Worm (Caenorhabditis elegans) whole organism, L4/young adult: ENCODE measurements around the gene clec-173.

Experiments
- W03F9.2 ChIP-seq: fragments of 150-350 bp; optimal IDR thresholded peaks from 2 replicates; lab custom pipeline; 2014; ENCODE audit warnings: missing biosample characterization, missing genetic modification characterization
- him-1 ChIP-seq: sonication (generic microtip); optimal IDR thresholded peaks from 2 replicates; lab custom pipeline; 2016; ENCODE audit warnings: missing genotype, missing genetic modification reagents, missing genetic modification characterization, missing compliant biosample characterization

DNA sequence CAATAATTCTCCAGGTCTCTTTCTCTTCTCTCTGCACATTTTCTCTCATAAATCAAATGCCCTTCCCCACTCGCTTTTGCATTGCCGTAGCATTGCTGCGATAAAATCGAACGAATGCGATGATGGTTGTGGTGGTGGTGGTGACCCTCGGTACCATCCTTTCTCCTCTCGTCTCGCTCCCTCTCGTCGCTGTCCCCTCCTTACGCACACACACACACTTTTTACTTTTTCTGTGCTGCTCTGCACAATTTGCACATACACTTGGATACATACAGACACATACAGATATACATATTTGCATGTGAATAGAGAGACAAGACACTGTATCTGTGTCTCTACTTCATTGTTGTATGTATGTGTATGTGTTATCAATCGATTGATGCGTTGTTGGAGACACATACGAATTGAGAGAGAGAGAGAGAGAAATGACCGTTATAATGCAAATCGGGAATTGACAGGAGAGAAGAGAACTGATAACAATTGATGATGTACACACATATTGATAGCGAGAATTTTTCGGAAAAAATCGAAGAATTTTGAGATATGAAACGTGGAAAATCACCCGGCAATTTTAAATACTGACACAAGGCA, 39.8 kb downstream of the clec-173 start:
- TF ChIP-seq W03F9.2 (tag; lab: Kevin White, UChicago) (no peak), him-1 (tag; lab: Kevin White, UChicago) (no peak)
